Worm (Caenorhabditis elegans) whole organism, early embryonic: ENCODE measurements around the gene rgs-6.

Source experiments
- B0310.2 ChIP-seq: sonication (generic microtip); optimal IDR thresholded peaks from 2 replicates; lab custom pipeline; 2016; ENCODE audit warnings: mild to moderate bottlenecking, missing genetic modification characterization, missing compliant biosample characterization
- F13C5.2 ChIP-seq: sonication (generic microtip); optimal IDR thresholded peaks from 2 replicates; lab custom pipeline; 2017; ENCODE audit warnings: mild to moderate bottlenecking, missing genetic modification characterization, inconsistent platforms, missing compliant biosample characterization
- aly-1 ChIP-seq: sonication (generic microtip); optimal IDR thresholded peaks from 2 replicates; lab custom pipeline; 2016; ENCODE audit warnings: missing genetic modification characterization, missing compliant biosample characterization
- ama-1 ChIP-seq: fragments of 150-350 bp; optimal IDR thresholded peaks from 2 replicates; lab custom pipeline; 2014
- ceh-13 ChIP-seq: fragments of 200-800 bp; sonication (Bioruptor generic); optimal IDR thresholded peaks from 2 replicates; lab custom pipeline; 2018; ENCODE audit warnings: mild to moderate bottlenecking, missing genetic modification characterization, missing compliant biosample characterization
- ceh-36 ChIP-seq: sonication (generic microtip); optimal IDR thresholded peaks from 2 replicates; lab custom pipeline; 2016; ENCODE audit warnings: missing genetic modification characterization, inconsistent platforms, missing compliant biosample characterization
- ets-7 ChIP-seq: sonication (generic microtip); optimal IDR thresholded peaks from 2 replicates; lab custom pipeline; 2016; ENCODE audit warnings: missing genotype, missing genetic modification characterization, missing compliant biosample characterization
- flt-1 ChIP-seq: fragments of 200-800 bp; sonication (Bioruptor generic); IDR thresholded peaks from 2 replicates; pipeline ENCODE4 v1.3.6; 2022; ENCODE audit warnings: missing genetic modification characterization, missing compliant biosample characterization
- hmbx-1 ChIP-seq: sonication (generic microtip); optimal IDR thresholded peaks from 2 replicates; lab custom pipeline; 2016; ENCODE audit warnings: mild to moderate bottlenecking, missing genetic modification characterization, missing compliant biosample characterization
- hmg-4 ChIP-seq: fragments of 200-800 bp; sonication (Bioruptor generic); optimal IDR thresholded peaks from 2 replicates; lab custom pipeline; 2018; ENCODE audit warnings: mild to moderate bottlenecking, missing genetic modification characterization, missing compliant biosample characterization
- hnd-1 ChIP-seq: sonication (generic microtip); optimal IDR thresholded peaks from 2 replicates; lab custom pipeline; 2016; ENCODE audit warnings: missing genetic modification characterization, missing compliant biosample characterization
- pes-1 ChIP-seq: fragments of 200-800 bp; sonication (Bioruptor generic); IDR thresholded peaks from 2 replicates; pipeline ENCODE4 v1.3.6; 2022; ENCODE audit warnings: missing genetic modification reagents, missing genetic modification characterization, missing compliant biosample characterization
- scrt-1 ChIP-seq: fragments of 200-800 bp; sonication (Bioruptor generic); IDR thresholded peaks from 2 replicates; pipeline ENCODE4 v1.3.6; 2022; ENCODE audit warnings: missing genetic modification characterization, missing compliant biosample characterization
- sea-1 ChIP-seq: fragments of 200-800 bp; sonication (Bioruptor generic); conservative IDR thresholded peaks from 2 replicates; pipeline ENCODE4 v1.3.6; 2022; ENCODE audit warnings: missing genetic modification characterization, missing compliant biosample characterization
- tbx-11 ChIP-seq: fragments of 200-800 bp; sonication (Bioruptor generic); IDR thresholded peaks from 2 replicates; pipeline ENCODE4 v1.3.6; 2022; ENCODE audit warnings: missing genetic modification characterization, missing compliant biosample characterization
- tbx-37 ChIP-seq: fragments of 200-800 bp; sonication (Bioruptor generic); conservative IDR thresholded peaks from 2 replicates; pipeline ENCODE4 v1.3.6; 2022; ENCODE audit warnings: missing genetic modification reagents, missing genetic modification characterization, missing compliant biosample characterization
- tra-4 ChIP-seq: sonication (generic microtip); optimal IDR thresholded peaks from 2 replicates; lab custom pipeline; 2017; ENCODE audit warnings: missing genetic modification characterization, missing compliant biosample characterization

The rgs-6 gene

DNA sequence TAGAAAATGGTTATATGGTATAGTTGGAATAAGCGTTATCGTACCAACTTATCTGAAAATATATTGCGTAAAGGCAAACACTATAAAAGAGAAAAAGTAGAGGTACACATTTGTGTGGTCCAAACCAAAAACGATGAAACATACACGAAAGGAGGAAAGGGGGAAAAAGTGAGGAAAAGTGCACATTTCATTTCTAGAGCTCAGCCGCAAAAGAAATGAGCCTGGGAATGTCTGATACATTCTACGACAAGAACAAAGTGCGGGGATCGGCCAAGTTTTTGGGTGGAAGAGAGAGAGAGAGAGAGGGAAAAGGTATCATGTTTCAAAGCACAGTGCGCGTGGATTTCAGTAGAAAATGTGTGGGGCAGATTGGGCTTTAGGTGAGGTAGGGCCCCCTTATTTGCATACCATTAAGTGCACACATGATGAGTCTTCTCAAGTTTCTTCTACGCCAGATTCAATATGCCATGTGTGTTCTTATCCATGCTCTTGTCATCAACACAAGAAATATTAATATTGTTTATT is at the start of gene rgs-6:
Gene rgs-6, minus strand, starts transcription at position 51 of the 525 bp plus-strand sequence.
- TF ChIP-seq ceh-13 (GFP tag; lab: Kevin White, UChicago) (no peak), hnd-1 (tag; lab: Kevin White, UChicago) (no peak), F13C5.2 (no peak), B0310.2 (tag; lab: Kevin White, UChicago) (no peak), tbx-11 (no peak)

ce11 chrX:5782153-5782552 is 48.6 kb upstream of the rgs-6 start, which contains the start of gene gakh-1:
Gene gakh-1, plus strand, starts transcription at chrX:5782499.
- no peak for TF ChIP-seq ceh-36
- TF ChIP-seq tbx-37 (GFP tag; lab: Robert Waterston, UW), result no peak
- TF ChIP-seq ets-7, result no peak
- no peak for TF ChIP-seq scrt-1
- TF ChIP-seq sea-1 (GFP tag; lab: Robert Waterston, UW), result no peak
- no peak for TF ChIP-seq flt-1

DNA sequence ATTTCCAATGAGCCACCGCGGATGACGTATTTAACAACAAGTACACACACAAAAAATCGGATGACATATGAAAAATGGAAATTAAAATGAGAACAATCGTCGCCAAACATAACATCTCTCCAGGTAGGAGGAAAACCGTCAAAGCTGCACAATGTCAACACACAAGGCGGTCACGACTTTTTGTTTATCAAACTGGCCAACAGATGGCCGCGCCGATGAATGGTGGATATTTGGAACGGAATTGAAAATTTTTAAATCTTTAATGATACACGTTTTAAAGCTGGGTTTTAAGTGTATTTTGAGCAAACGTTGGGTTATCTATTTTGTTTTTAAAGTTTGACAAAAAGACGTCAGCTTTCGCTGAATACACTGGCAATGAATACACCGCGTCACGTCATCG is 47.7 kb upstream of the rgs-6 start:
- TF ChIP-seq scrt-1, result no peak
- TF ChIP-seq ama-1 (lab: Kevin White, UChicago), result no peak
- no peak for TF ChIP-seq ceh-13 (GFP tag; lab: Kevin White, UChicago)
- TF ChIP-seq hmg-4 (GFP tag; lab: Kevin White, UChicago), result no peak
- TF ChIP-seq hmbx-1 (tag; lab: Kevin White, UChicago), result no peak
- TF ChIP-seq aly-1 (tag; lab: Kevin White, UChicago), result no peak
- no peak for TF ChIP-seq flt-1
- no peak for TF ChIP-seq tbx-11
- TF ChIP-seq pes-1 (GFP tag; lab: Robert Waterston, UW), result no peak
- no peak for TF ChIP-seq ceh-36
- TF ChIP-seq tra-4, result no peak
- no peak for TF ChIP-seq tbx-37 (GFP tag; lab: Robert Waterston, UW)
- no peak for TF ChIP-seq B0310.2 (tag; lab: Kevin White, UChicago)
- no peak for TF ChIP-seq hnd-1 (tag; lab: Kevin White, UChicago)
- TF ChIP-seq sea-1 (GFP tag; lab: Robert Waterston, UW), result no peak

DNA sequence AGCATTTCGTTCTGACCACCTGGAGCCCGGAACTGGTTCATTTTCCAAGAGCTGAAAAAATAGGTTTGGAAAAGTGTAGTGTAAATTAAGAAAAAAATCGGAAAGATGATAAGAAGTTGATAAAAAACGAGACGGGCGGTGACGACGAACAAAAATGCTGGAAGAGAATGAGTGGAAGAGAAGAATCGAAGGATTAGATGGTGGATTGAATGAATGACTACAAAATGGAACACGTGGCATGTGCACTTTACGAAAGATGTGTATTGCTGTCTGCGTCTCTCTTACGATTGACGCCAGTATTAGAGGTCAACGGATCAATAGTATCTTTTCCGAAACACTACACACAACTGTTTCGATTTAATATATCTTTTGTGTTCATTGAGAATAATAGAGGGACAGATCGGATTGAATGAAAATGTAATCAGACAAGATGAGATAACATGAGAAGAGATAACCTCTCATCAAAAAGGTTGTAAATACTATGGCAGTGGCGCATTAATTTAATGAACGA is 47.1 kb upstream of the rgs-6 start, which contains the start of gene sft-4:
Gene sft-4, minus strand, starts transcription at position 51 of the 511 bp plus-strand sequence.
- TF ChIP-seq hmg-4 (GFP tag; lab: Kevin White, UChicago) (no peak), ceh-13 (GFP tag; lab: Kevin White, UChicago) (no peak), ceh-36 (no peak), hmbx-1 (tag; lab: Kevin White, UChicago) (no peak), scrt-1 (no peak), B0310.2 (tag; lab: Kevin White, UChicago) (no peak), tra-4 (no peak), ama-1 (lab: Kevin White, UChicago) (no peak), ets-7 (no peak), F13C5.2 (no peak), tbx-37 (GFP tag; lab: Robert Waterston, UW) (no peak), flt-1 (no peak), tbx-11 (no peak), hnd-1 (tag; lab: Kevin White, UChicago) (no peak), pes-1 (GFP tag; lab: Robert Waterston, UW) (no peak), sea-1 (GFP tag; lab: Robert Waterston, UW) (no peak), aly-1 (tag; lab: Kevin White, UChicago) (no peak)

- TF ChIP-seq F13C5.2 (peak; percentile 59), tbx-11 (no peak), scrt-1 (no peak), flt-1 (no peak), sea-1 (GFP tag; lab: Robert Waterston, UW) (0 out of 2 replicates have a peak, but pooled peaks have one; percentile 26), ceh-36 (no peak), ets-7 (no peak), tra-4 (no peak), hmg-4 (GFP tag; lab: Kevin White, UChicago) (peak; percentile 33), pes-1 (GFP tag; lab: Robert Waterston, UW) (peak; percentile 7; the same call in 1 of the 2 replicates), aly-1 (tag; lab: Kevin White, UChicago) (peak; percentile 63)
Observed at ce11 chrX:5775804-5776252, 42.2 kb upstream of the rgs-6 start.

- TF ChIP-seq ets-7, result no peak
- TF ChIP-seq hmg-4 (GFP tag; lab: Kevin White, UChicago), result no peak
- no peak for TF ChIP-seq scrt-1
- TF ChIP-seq hmbx-1 (tag; lab: Kevin White, UChicago), result no peak
- TF ChIP-seq ceh-36, result no peak
- TF ChIP-seq tbx-37 (GFP tag; lab: Robert Waterston, UW), result no peak
- TF ChIP-seq ceh-13 (GFP tag; lab: Kevin White, UChicago), result no peak
- no peak for TF ChIP-seq ama-1 (lab: Kevin White, UChicago)
- no peak for TF ChIP-seq flt-1
- TF ChIP-seq pes-1 (GFP tag; lab: Robert Waterston, UW), result no peak
- no peak for TF ChIP-seq aly-1 (tag; lab: Kevin White, UChicago)
- no peak for TF ChIP-seq B0310.2 (tag; lab: Kevin White, UChicago)
- no peak for TF ChIP-seq F13C5.2
- TF ChIP-seq tra-4, result no peak
- no peak for TF ChIP-seq tbx-11
- TF ChIP-seq hnd-1 (tag; lab: Kevin White, UChicago), result no peak
Observed at ce11 chrX:5773471-5773870, 39.9 kb upstream of the rgs-6 start, which contains the start of gene sym-3. Gene sym-3, plus strand, starts transcription at chrX:5773771.

- TF ChIP-seq ceh-13 (GFP tag; lab: Kevin White, UChicago), result no peak
- no peak for TF ChIP-seq tra-4
- TF ChIP-seq scrt-1, result no peak
- no peak for TF ChIP-seq tbx-11
- no peak for TF ChIP-seq pes-1 (GFP tag; lab: Robert Waterston, UW)
- TF ChIP-seq hnd-1 (tag; lab: Kevin White, UChicago), result no peak
- no peak for TF ChIP-seq hmbx-1 (tag; lab: Kevin White, UChicago)
- TF ChIP-seq ets-7, result no peak
- no peak for TF ChIP-seq F13C5.2
- no peak for TF ChIP-seq aly-1 (tag; lab: Kevin White, UChicago)
- no peak for TF ChIP-seq B0310.2 (tag; lab: Kevin White, UChicago)
- TF ChIP-seq sea-1 (GFP tag; lab: Robert Waterston, UW), result no peak
- no peak for TF ChIP-seq tbx-37 (GFP tag; lab: Robert Waterston, UW)
- TF ChIP-seq flt-1, result no peak
- TF ChIP-seq ama-1 (lab: Kevin White, UChicago), result no peak
- no peak for TF ChIP-seq hmg-4 (GFP tag; lab: Kevin White, UChicago)
Observed at ce11 chrX:5772538-5773154, 39.1 kb upstream of the rgs-6 start.
